Worm (Caenorhabditis elegans) whole organism, early embryonic: ENCODE results near the gene smex-2.
A peak's percentile ranks its signal among the peaks of the same experiment; 100 is the strongest.

Experiments used
- B0310.2 ChIP-seq: sonication (generic microtip); optimal IDR thresholded peaks from 2 replicates; lab custom pipeline; 2016; ENCODE audit warnings: mild to moderate bottlenecking, missing genetic modification characterization, missing compliant biosample characterization
- tbx-11 ChIP-seq: fragments of 200-800 bp; sonication (Bioruptor generic); IDR thresholded peaks from 2 replicates; pipeline ENCODE4 v1.3.6; 2022; ENCODE audit warnings: missing genetic modification characterization, missing compliant biosample characterization
- tra-4 ChIP-seq: sonication (generic microtip); optimal IDR thresholded peaks from 2 replicates; lab custom pipeline; 2017; ENCODE audit warnings: missing genetic modification characterization, missing compliant biosample characterization

DNA sequence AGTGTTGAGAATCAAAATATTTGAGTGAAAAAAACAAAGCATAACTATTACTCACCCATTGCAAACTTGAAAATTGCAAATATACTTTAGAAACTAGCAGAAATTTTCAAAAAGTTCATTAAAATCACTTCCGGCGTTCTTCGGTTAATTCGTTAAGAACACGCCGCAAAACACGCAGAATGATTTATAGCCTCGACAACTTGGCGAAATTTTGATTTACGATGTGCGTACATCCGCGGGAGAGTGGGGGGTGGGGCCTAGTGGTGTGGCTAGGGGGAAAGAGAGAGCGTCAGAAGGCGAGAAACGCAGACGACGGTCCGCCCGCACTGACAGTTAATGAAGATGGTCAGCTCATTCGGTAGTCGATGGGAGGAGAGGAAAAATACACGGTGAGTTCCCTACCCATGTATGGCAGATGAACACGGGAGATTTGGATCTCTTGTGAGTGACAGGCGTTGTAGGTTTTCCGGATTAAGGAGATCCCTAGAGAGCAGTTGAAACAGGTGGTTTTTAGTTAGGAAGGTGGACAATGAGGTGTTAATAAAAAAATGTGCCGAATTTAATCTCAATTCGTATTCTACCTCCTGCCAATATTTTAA lies 7.0 kb upstream of the smex-2 start, which contains the start of gene igcm-4:
- TF ChIP-seq tra-4, result no peak
- peak; percentile 4 for TF ChIP-seq B0310.2 (tag; lab: Kevin White, UChicago)
- TF ChIP-seq tbx-11, result no peak
